Worm (Caenorhabditis elegans) whole organism, L2 larva: Measurements from ENCODE around the gene mip-2.
A peak's percentile ranks its signal among the peaks of the same experiment; 100 is the strongest.

Experiments
- C34F6.9 ChIP-seq: fragments of 150-350 bp; optimal IDR thresholded peaks from 2 replicates; lab custom pipeline; 2014; ENCODE audit warnings: missing biosample characterization, missing genetic modification characterization
- F13H6.1 ChIP-seq: sonication (generic microtip); optimal IDR thresholded peaks from 2 replicates; lab custom pipeline; 2016; ENCODE audit warnings: missing genetic modification characterization, missing compliant biosample characterization
- Y55F3AM.14 ChIP-seq: fragments of 200-800 bp; sonication (Bioruptor generic); optimal IDR thresholded peaks from 2 replicates; lab custom pipeline; 2018; ENCODE audit warnings: mild to moderate bottlenecking, missing genetic modification characterization, missing compliant biosample characterization
- alr-1 ChIP-seq: fragments of 150-350 bp; optimal IDR thresholded peaks from 2 replicates; lab custom pipeline; 2014; ENCODE audit warnings: missing biosample characterization, missing genetic modification characterization
- aly-2 ChIP-seq: fragments of 150-350 bp; optimal IDR thresholded peaks from 2 replicates; lab custom pipeline; 2014; ENCODE audit warnings: missing biosample characterization, missing genetic modification characterization
- ama-1 ChIP-seq: fragments of 150-350 bp; optimal IDR thresholded peaks from 2 replicates; lab custom pipeline; 2018; ENCODE audit warnings: inconsistent platforms
- blmp-1 ChIP-seq: sonication (generic microtip); optimal IDR thresholded peaks from 2 replicates; lab custom pipeline; 2017; ENCODE audit warnings: missing genetic modification characterization, mild to moderate bottlenecking, missing compliant biosample characterization, antibody characterized with exemption, moderate library complexity; ENCODE audit not compliant: insufficient read depth
- ceh-16 ChIP-seq: fragments of 150-350 bp; optimal IDR thresholded peaks from 2 replicates; lab custom pipeline; 2014; ENCODE audit warnings: missing biosample characterization, missing genetic modification characterization
- ceh-82 ChIP-seq: fragments of 150-350 bp; optimal IDR thresholded peaks from 2 replicates; lab custom pipeline; 2014; ENCODE audit warnings: missing biosample characterization, missing genetic modification characterization
- crh-2 ChIP-seq: sonication (generic microtip); optimal IDR thresholded peaks from 2 replicates; lab custom pipeline; 2017; ENCODE audit warnings: missing biosample characterization, missing genetic modification characterization
- dmd-4 ChIP-seq: sonication (generic microtip); optimal IDR thresholded peaks from 2 replicates; lab custom pipeline; 2017; ENCODE audit warnings: missing biosample characterization, missing genetic modification characterization
- egl-27 ChIP-seq: sonication (generic microtip); optimal IDR thresholded peaks from 3 replicates; lab custom pipeline; 2017; ENCODE audit warnings: missing biosample characterization, missing genetic modification reagents, missing genetic modification characterization
- elt-1 ChIP-seq: fragments of 150-350 bp; optimal IDR thresholded peaks from 2 replicates; lab custom pipeline; 2014; ENCODE audit warnings: missing biosample characterization, missing genetic modification characterization
- elt-3 ChIP-seq: sonication (generic microtip); optimal IDR thresholded peaks from 2 replicates; lab custom pipeline; 2017; ENCODE audit warnings: missing biosample characterization, missing genetic modification characterization
- fos-1 ChIP-seq: fragments of 150-350 bp; optimal IDR thresholded peaks from 2 replicates; lab custom pipeline; 2014; ENCODE audit warnings: missing biosample characterization, missing genetic modification characterization
- lin-11 ChIP-seq: fragments of 150-350 bp; sonication (generic microtip); optimal IDR thresholded peaks from 2 replicates; lab custom pipeline; 2014; ENCODE audit warnings: missing biosample characterization, missing genetic modification characterization, inconsistent platforms, mixed read lengths
- lsy-2 ChIP-seq, 2 experiments: fragments of 150-350 bp in 1 of 2; sonication (generic microtip) in 1 of 2; optimal IDR thresholded peaks; 2 replicates each; lab custom pipeline; 2014 to 2017; ENCODE audit warnings: missing biosample characterization in 2 of 2, missing genetic modification characterization in 2 of 2
- mab-5 ChIP-seq: fragments of 150-350 bp; optimal IDR thresholded peaks from 2 replicates; lab custom pipeline; 2014; ENCODE audit warnings: missing biosample characterization, missing genetic modification characterization
- mbf-1 ChIP-seq: sonication (generic microtip); optimal IDR thresholded peaks from 2 replicates; lab custom pipeline; 2017; ENCODE audit warnings: missing biosample characterization, missing genetic modification characterization
- mdl-1 ChIP-seq, 2 experiments: fragments of 150-350 bp in 1 of 2; sonication (generic microtip) in 1 of 2; optimal IDR thresholded peaks; 2 replicates each; lab custom pipeline; 2017; ENCODE audit warnings: missing biosample characterization in 2 of 2, missing genetic modification characterization in 2 of 2
- nhr-10 ChIP-seq: sonication (generic microtip); optimal IDR thresholded peaks from 2 replicates; lab custom pipeline; 2017; ENCODE audit warnings: missing biosample characterization, missing genetic modification characterization
- nhr-11 ChIP-seq: fragments of 150-350 bp; optimal IDR thresholded peaks from 2 replicates; lab custom pipeline; 2014; ENCODE audit warnings: missing biosample characterization, missing genetic modification characterization
- nhr-12 ChIP-seq: fragments of 150-350 bp; optimal IDR thresholded peaks from 2 replicates; lab custom pipeline; 2014; ENCODE audit warnings: missing biosample characterization, missing genetic modification characterization
- nhr-129 ChIP-seq: fragments of 150-350 bp; optimal IDR thresholded peaks from 2 replicates; lab custom pipeline; 2014; ENCODE audit warnings: missing biosample characterization, missing genetic modification characterization
- nhr-21 ChIP-seq: fragments of 150-350 bp; optimal IDR thresholded peaks from 2 replicates; lab custom pipeline; 2014; ENCODE audit warnings: missing biosample characterization, missing genetic modification characterization
- nhr-23 ChIP-seq: fragments of 150-350 bp; optimal IDR thresholded peaks from 2 replicates; lab custom pipeline; 2014; ENCODE audit warnings: missing biosample characterization, missing genetic modification reagents, missing genetic modification characterization
- nhr-237 ChIP-seq: fragments of 150-350 bp; optimal IDR thresholded peaks from 2 replicates; lab custom pipeline; 2014; ENCODE audit warnings: missing biosample characterization, missing genetic modification characterization
- nhr-6 ChIP-seq: fragments of 150-350 bp; optimal IDR thresholded peaks from 2 replicates; lab custom pipeline; 2014; ENCODE audit warnings: missing biosample characterization, missing genetic modification characterization
- nhr-77 ChIP-seq: fragments of 150-350 bp; optimal IDR thresholded peaks from 2 replicates; lab custom pipeline; 2014; ENCODE audit warnings: missing biosample characterization, missing genetic modification characterization
- skn-1 ChIP-seq: sonication (generic microtip); optimal IDR thresholded peaks from 2 replicates; lab custom pipeline; 2017; ENCODE audit warnings: missing biosample characterization, missing genetic modification characterization
- sma-3 ChIP-seq: sonication (generic microtip); optimal IDR thresholded peaks from 2 replicates; lab custom pipeline; 2016; ENCODE audit warnings: missing genetic modification reagents, missing genetic modification characterization, missing compliant biosample characterization
- sma-9 ChIP-seq, 2 experiments: fragments of 150-350 bp in 1 of 2; sonication (generic microtip) in 1 of 2; optimal IDR thresholded peaks; 2 replicates each; lab custom pipeline; 2014 to 2016; ENCODE audit warnings: missing genetic modification characterization in 2 of 2, mild to moderate bottlenecking in 1 of 2, missing biosample characterization in 1 of 2, missing compliant biosample characterization in 1 of 2, missing genetic modification reagents in 1 of 2, moderate library complexity in 1 of 2
- snpc-4 ChIP-seq: fragments of 150-350 bp; optimal IDR thresholded peaks from 2 replicates; lab custom pipeline; 2014; ENCODE audit warnings: missing biosample characterization, missing genetic modification characterization
- unc-39 ChIP-seq: fragments of 150-350 bp; optimal IDR thresholded peaks from 2 replicates; lab custom pipeline; 2014; ENCODE audit warnings: missing biosample characterization, missing genetic modification characterization
- unc-55 ChIP-seq: fragments of 150-350 bp; sonication (generic microtip); optimal IDR thresholded peaks from 3 replicates; lab custom pipeline; 2014; ENCODE audit warnings: missing biosample characterization, missing genetic modification reagents, missing genetic modification characterization
- zag-1 ChIP-seq: fragments of 150-350 bp; optimal IDR thresholded peaks from 2 replicates; lab custom pipeline; 2014; ENCODE audit warnings: missing biosample characterization, missing genetic modification characterization
- ztf-1 ChIP-seq: fragments of 200-800 bp; sonication (Bioruptor generic); conservative IDR thresholded peaks from 2 replicates; pipeline ENCODE4 v1.3.6; 2022; ENCODE audit warnings: missing genetic modification characterization, missing compliant biosample characterization
- ztf-11 ChIP-seq: sonication (generic microtip); optimal IDR thresholded peaks from 2 replicates; lab custom pipeline; 2017; ENCODE audit warnings: missing biosample characterization, missing genetic modification characterization
- ztf-4 ChIP-seq: fragments of 150-350 bp; optimal IDR thresholded peaks from 2 replicates; lab custom pipeline; 2014; ENCODE audit warnings: missing biosample characterization, missing genetic modification characterization

The mip-2 gene

ce11 chrV:13654394-13654792 lies 17.4 kb downstream of the mip-2 start:
- TF ChIP-seq nhr-12 (tag; lab: Kevin White, UChicago): no peak
- TF ChIP-seq lin-11 (tag; lab: Kevin White, UChicago): no peak
- TF ChIP-seq elt-1 (tag; lab: Kevin White, UChicago): no peak
- no peak for TF ChIP-seq nhr-11
- no peak for TF ChIP-seq mab-5 (tag; lab: Kevin White, UChicago)
- TF ChIP-seq unc-55 (GFP tag; lab: Kevin White, UChicago): peak; percentile 18
- no peak for TF ChIP-seq nhr-129 (tag; lab: Kevin White, UChicago)
- no peak for TF ChIP-seq nhr-237 (tag; lab: Kevin White, UChicago)
- no peak for TF ChIP-seq unc-39
- TF ChIP-seq, all 48 proteins: peak for 1

- TF ChIP-seq blmp-1 (tag; lab: Kevin White, UChicago) (peak; percentile 39), Y55F3AM.14 (GFP tag; lab: Kevin White, UChicago) (no peak), nhr-21 (tag; lab: Kevin White, UChicago) (peak; percentile 52), aly-2 (tag; lab: Kevin White, UChicago) (no peak), ztf-4 (tag; lab: Kevin White, UChicago) (no peak), dmd-4 (tag; lab: Kevin White, UChicago) (no peak), F13H6.1 (tag; lab: Kevin White, UChicago) (peak; percentile 9), C34F6.9 (tag; lab: Kevin White, UChicago) (no peak), sma-3 (GFP tag; lab: Kevin White, UChicago) (peak; percentile 45), fos-1 (tag; lab: Kevin White, UChicago) (peak; percentile 63), elt-3 (tag; lab: Kevin White, UChicago) (no peak), ama-1 (lab: Kevin White, UChicago) (peak; percentile 39), crh-2 (tag; lab: Kevin White, UChicago) (no peak), sma-9 (GFP tag; optimal IDR thresholded peaks at IDR 0.05; lab: Kevin White, UChicago) (peak; percentile 63), sma-9 (tag; optimal IDR thresholded peaks at IDR 0.05; lab: Kevin White, UChicago) (no peak)
Measured at ce11 chrV:13653713-13654393, 17.9 kb downstream of the mip-2 start, which contains the start of gene lpin-1. Gene lpin-1, minus strand, starts transcription at chrV:13654129.

ce11 chrV:13652322-13652721 lies 19.4 kb downstream of the mip-2 start:
- TF ChIP-seq ceh-16 (tag; lab: Kevin White, UChicago) (no peak), nhr-21 (tag; lab: Kevin White, UChicago) (no peak), egl-27 (tag; lab: Kevin White, UChicago) (no peak), blmp-1 (tag; lab: Kevin White, UChicago) (no peak), zag-1 (tag; lab: Kevin White, UChicago) (no peak), alr-1 (tag; lab: Kevin White, UChicago) (no peak), sma-9 (GFP tag; optimal IDR thresholded peaks at IDR 0.05; lab: Kevin White, UChicago) (no peak), sma-9 (tag; optimal IDR thresholded peaks at IDR 0.05; lab: Kevin White, UChicago) (no peak), snpc-4 (tag; lab: Kevin White, UChicago) (no peak), lsy-2 (tag; optimal IDR thresholded peaks at IDR 0.05; lab: Kevin White, UChicago) (no peak), ceh-82 (tag; lab: Kevin White, UChicago) (no peak), nhr-23 (no peak), nhr-10 (tag; lab: Kevin White, UChicago) (no peak), fos-1 (tag; lab: Kevin White, UChicago) (no peak), crh-2 (tag; lab: Kevin White, UChicago) (no peak), nhr-6 (tag; lab: Kevin White, UChicago) (no peak), mbf-1 (no peak), dmd-4 (tag; lab: Kevin White, UChicago) (no peak)

ce11 chrV:13650800-13651199 lies 21.0 kb downstream of the mip-2 start:
- TF ChIP-seq egl-27 (tag; lab: Kevin White, UChicago) (no peak), mdl-1 (tag; optimal IDR thresholded peaks at IDR 0.05; lab: Kevin White, UChicago) (no peak), unc-55 (GFP tag; lab: Kevin White, UChicago) (no peak), ztf-1 (no peak), nhr-77 (tag; lab: Kevin White, UChicago) (no peak), elt-3 (tag; lab: Kevin White, UChicago) (no peak), nhr-6 (tag; lab: Kevin White, UChicago) (no peak), ztf-11 (no peak), nhr-129 (tag; lab: Kevin White, UChicago) (no peak), Y55F3AM.14 (GFP tag; lab: Kevin White, UChicago) (no peak), skn-1 (tag; lab: Kevin White, UChicago) (no peak), mbf-1 (no peak)
